Fruit fly (Drosophila melanogaster): Measurements from ENCODE around the gene Lasp.

DNA sequence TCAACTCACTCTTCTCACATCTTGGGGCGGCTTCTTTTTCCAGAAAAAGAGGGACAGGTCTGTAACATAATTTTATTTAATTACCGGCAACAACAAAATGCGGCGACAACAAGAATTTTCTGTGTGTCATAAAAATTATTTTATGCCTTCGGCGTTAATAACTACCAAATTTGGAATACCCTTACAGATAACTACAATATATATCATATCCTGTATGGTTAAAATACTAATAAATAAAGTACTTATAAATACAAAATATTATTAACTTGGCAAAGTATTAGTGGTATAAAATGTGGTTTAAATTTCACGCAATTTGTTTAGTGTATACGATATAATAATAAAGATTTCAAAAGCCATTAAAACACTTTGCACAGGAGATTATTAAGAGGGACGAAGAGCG, 39.3 kb upstream of the Lasp start:
- TF ChIP-seq ttk (optimal IDR thresholded peaks at IDR 0.05) (no peak), Sin3A (optimal IDR thresholded peaks at IDR 0.05) (no peak), psq (optimal IDR thresholded peaks at IDR 0.05) (no peak), insv (optimal IDR thresholded peaks at IDR 0.05) (no peak)

Measured in Kc167 (cell line).